Fruit fly (Drosophila melanogaster) whole organism, embryonic: ENCODE measurements around the gene Mocs1.

ENCODE experiments used
- Bdp1 ChIP-seq: fragments of 200-800 bp; sonication (Bioruptor generic); optimal IDR thresholded peaks from 3 replicates; lab custom pipeline; 2016; ENCODE audit warnings: missing biosample characterization, missing genetic modification characterization
- Blimp-1 ChIP-seq: fragments of 200-800 bp; sonication (Bioruptor generic); optimal IDR thresholded peaks from 3 replicates; lab custom pipeline; 2018; ENCODE audit warnings: missing biosample characterization, missing genetic modification characterization, mild to moderate bottlenecking, moderate library complexity, missing genetic modification reagents
- CG11085 ChIP-seq: fragments of 200-800 bp; sonication (Bioruptor generic); IDR thresholded peaks from 2 replicates; pipeline ENCODE4 v1.3.6; 2022; ENCODE audit warnings: missing biosample characterization, missing genetic modification characterization
- CG12219 ChIP-seq: fragments of 200-800 bp; sonication (Bioruptor generic); optimal IDR thresholded peaks from 3 replicates; lab custom pipeline; 2018; ENCODE audit warnings: missing biosample characterization, mild to moderate bottlenecking, missing genetic modification characterization
- CG13424 ChIP-seq: fragments of 200-800 bp; sonication (Bioruptor generic); optimal IDR thresholded peaks from 2 replicates; lab custom pipeline; 2019; ENCODE audit warnings: missing biosample characterization, mild to moderate bottlenecking, missing genetic modification characterization, moderate library complexity
- CG13624 ChIP-seq: fragments of 200-800 bp; sonication (Bioruptor generic); optimal IDR thresholded peaks from 2 replicates; lab custom pipeline; 2016; ENCODE audit warnings: missing biosample characterization, missing genetic modification characterization
- CG14965 ChIP-seq: fragments of 200-800 bp; sonication (Bioruptor generic); optimal IDR thresholded peaks from 2 replicates; lab custom pipeline; 2016; ENCODE audit warnings: missing biosample characterization, missing genetic modification characterization, borderline replicate concordance
- CG15479 ChIP-seq: fragments of 200-800 bp; sonication (Bioruptor generic); optimal IDR thresholded peaks from 3 replicates; lab custom pipeline; 2019; ENCODE audit warnings: missing biosample characterization, mild to moderate bottlenecking, missing genetic modification characterization, moderate library complexity
- CG16779 ChIP-seq: fragments of 200-800 bp; sonication (Bioruptor generic); IDR thresholded peaks from 2 replicates; pipeline ENCODE4 v1.3.6; 2022; ENCODE audit warnings: missing biosample characterization, missing genetic modification characterization
- CG16863 ChIP-seq: fragments of 200-800 bp; sonication (Bioruptor generic); optimal IDR thresholded peaks from 3 replicates; lab custom pipeline; 2016; ENCODE audit warnings: missing biosample characterization, missing genetic modification characterization
- CG17385 ChIP-seq: fragments of 200-800 bp; sonication (Bioruptor generic); optimal IDR thresholded peaks from 3 replicates; lab custom pipeline; 2018; ENCODE audit warnings: missing biosample characterization, mild to moderate bottlenecking, missing genetic modification characterization
- CG18599 ChIP-seq: fragments of 200-800 bp; sonication (Bioruptor generic); optimal IDR thresholded peaks from 3 replicates; lab custom pipeline; 2017; ENCODE audit warnings: missing biosample characterization, missing genetic modification characterization, mild to moderate bottlenecking, moderate library complexity, missing genetic modification reagents
- CG2712 ChIP-seq: fragments of 200-800 bp; optimal IDR thresholded peaks from 3 replicates; lab custom pipeline; 2019; ENCODE audit warnings: missing biosample characterization, mild to moderate bottlenecking, missing genetic modification characterization, moderate library complexity
- CG31365 ChIP-seq: fragments of 200-800 bp; sonication (Bioruptor generic); optimal IDR thresholded peaks from 2 replicates; lab custom pipeline; 2018; ENCODE audit warnings: missing biosample characterization, mild to moderate bottlenecking, missing genetic modification characterization
- CG3407 ChIP-seq: fragments of 200-800 bp; sonication (Bioruptor generic); optimal IDR thresholded peaks from 2 replicates; lab custom pipeline; 2018; ENCODE audit warnings: missing biosample characterization, mild to moderate bottlenecking, missing genetic modification characterization
- CG34422 ChIP-seq: fragments of 200-800 bp; sonication (Bioruptor generic); IDR thresholded peaks from 3 replicates; pipeline ENCODE4 v1.3.6; 2022; ENCODE audit warnings: missing biosample characterization, missing genetic modification characterization
- CG42726 ChIP-seq: fragments of 200-800 bp; sonication (Bioruptor generic); IDR thresholded peaks from 2 replicates; pipeline ENCODE4 v1.3.6; 2022; ENCODE audit warnings: missing biosample characterization, missing genetic modification characterization; ENCODE audit not compliant: partially characterized antibody
- CG43689 ChIP-seq: fragments of 200-800 bp; sonication (Bioruptor generic); IDR thresholded peaks from 2 replicates; pipeline ENCODE4 v1.3.6; 2022; ENCODE audit warnings: missing biosample characterization, missing genetic modification characterization
- CG6765 ChIP-seq: fragments of 200-800 bp; sonication (Bioruptor generic); optimal IDR thresholded peaks from 3 replicates; lab custom pipeline; 2017; ENCODE audit warnings: missing biosample characterization, mild to moderate bottlenecking, missing genetic modification characterization
- CG7372 ChIP-seq: fragments of 200-800 bp; sonication (Bioruptor generic); IDR thresholded peaks from 2 replicates; pipeline ENCODE4 v1.3.6; 2022; ENCODE audit warnings: missing biosample characterization, missing genetic modification characterization
- CG9437 ChIP-seq: fragments of 200-800 bp; sonication (Bioruptor generic); optimal IDR thresholded peaks from 2 replicates; lab custom pipeline; 2018; ENCODE audit warnings: missing biosample characterization, mild to moderate bottlenecking, missing genetic modification characterization
- Dfd ChIP-seq, 2 experiments: fragments of >200 bp; optimal IDR thresholded peaks; 2 replicates each; lab custom pipeline; 2017; ENCODE audit warnings: missing biosample characterization in 2 of 2, missing genetic modification characterization in 2 of 2
- HHEX ChIP-seq: fragments of 200-800 bp; sonication (Bioruptor generic); optimal IDR thresholded peaks from 3 replicates; lab custom pipeline; 2017; ENCODE audit warnings: missing biosample characterization, mild to moderate bottlenecking, missing genetic modification characterization, missing genetic modification reagents
- Hsf ChIP-seq: fragments of 200-800 bp; sonication (Bioruptor generic); optimal IDR thresholded peaks from 3 replicates; lab custom pipeline; 2016; ENCODE audit warnings: missing biosample characterization, missing genetic modification characterization
- Med ChIP-seq: fragments of 200-800 bp; sonication (Bioruptor generic); peaks from one replicate; lab custom pipeline; 2016; ENCODE audit warnings: missing biosample characterization, missing genetic modification characterization, mild to moderate bottlenecking, inconsistent platforms, moderate library complexity
- Mrtf ChIP-seq: fragments of 200-800 bp; sonication (Bioruptor generic); IDR thresholded peaks from 3 replicates; pipeline ENCODE4 v1.3.6; 2022; ENCODE audit warnings: missing biosample characterization, missing genetic modification characterization
- NC2α ChIP-seq: fragments of 200-800 bp; sonication (Bioruptor generic); optimal IDR thresholded peaks from 2 replicates; lab custom pipeline; 2016; ENCODE audit warnings: missing biosample characterization, missing genetic modification characterization
- NC2β ChIP-seq: fragments of 200-800 bp; sonication (Bioruptor generic); optimal IDR thresholded peaks from 2 replicates; lab custom pipeline; 2016; ENCODE audit warnings: missing biosample characterization, missing genetic modification characterization
- Scr ChIP-seq: fragments of 200-800 bp; sonication (Bioruptor generic); IDR thresholded peaks from 2 replicates; pipeline ENCODE4 v1.3.6; 2022; ENCODE audit warnings: missing biosample characterization, missing genetic modification characterization; ENCODE audit not compliant: partially characterized antibody
- Taf1 ChIP-seq: fragments of 200-800 bp; sonication (Bioruptor generic); IDR thresholded peaks from 2 replicates; pipeline ENCODE4 v1.3.6; 2022; ENCODE audit warnings: missing biosample characterization, missing genetic modification characterization
- YL-1 ChIP-seq: fragments of 200-800 bp; sonication (Bioruptor generic); optimal IDR thresholded peaks from 3 replicates; lab custom pipeline; 2017; ENCODE audit warnings: missing biosample characterization, mild to moderate bottlenecking, missing genetic modification characterization
- abd-A ChIP-seq: fragments of 200-800 bp; sonication (Bioruptor generic); optimal IDR thresholded peaks from 3 replicates; lab custom pipeline; 2019; ENCODE audit warnings: missing biosample characterization, mild to moderate bottlenecking, missing genetic modification characterization, moderate library complexity
- ato ChIP-seq: fragments of 200-800 bp; sonication (Bioruptor generic); IDR thresholded peaks from 2 replicates; pipeline ENCODE4 v1.3.6; 2022; ENCODE audit warnings: missing biosample characterization, missing genetic modification characterization; ENCODE audit not compliant: partially characterized antibody
- bowl ChIP-seq: fragments of 200-800 bp; sonication (Bioruptor generic); IDR thresholded peaks from 2 replicates; pipeline ENCODE4 v1.3.6; 2022; ENCODE audit warnings: missing biosample characterization, missing genetic modification characterization
- cato ChIP-seq: fragments of 200-800 bp; sonication (Bioruptor generic); optimal IDR thresholded peaks from 2 replicates; lab custom pipeline; 2016; ENCODE audit warnings: missing biosample characterization, missing genetic modification characterization, borderline replicate concordance
- crp ChIP-seq, 2 experiments: fragments of 200-800 bp; sonication (Bioruptor generic); optimal IDR thresholded peaks; 2 replicates in 1 of 2; 3 replicates in 1 of 2; lab custom pipeline; 2017; ENCODE audit warnings: missing biosample characterization in 2 of 2, missing genetic modification characterization in 2 of 2, mild to moderate bottlenecking in 1 of 2, moderate library complexity in 1 of 2
- eyg ChIP-seq: fragments of 200-800 bp; sonication (Bioruptor generic); optimal IDR thresholded peaks from 3 replicates; lab custom pipeline; 2016; ENCODE audit warnings: missing biosample characterization, missing genetic modification characterization
- fd64A ChIP-seq: fragments of 200-800 bp; sonication (Bioruptor generic); optimal IDR thresholded peaks from 3 replicates; lab custom pipeline; 2018; ENCODE audit warnings: missing biosample characterization, mild to moderate bottlenecking, missing genetic modification characterization
- gsb-n ChIP-seq: fragments of 200-800 bp; sonication (Bioruptor generic); optimal IDR thresholded peaks from 3 replicates; lab custom pipeline; 2018; ENCODE audit warnings: missing biosample characterization, mild to moderate bottlenecking, missing genetic modification characterization
- hbn ChIP-seq: fragments of 200-800 bp; sonication (Bioruptor generic); IDR thresholded peaks from 2 replicates; pipeline ENCODE4 v1.3.6; 2022; ENCODE audit warnings: missing biosample characterization, missing genetic modification characterization; ENCODE audit not compliant: partially characterized antibody
- ind ChIP-seq: fragments of 200-800 bp; sonication (Bioruptor generic); optimal IDR thresholded peaks from 3 replicates; lab custom pipeline; 2016; ENCODE audit warnings: missing biosample characterization, missing genetic modification characterization
- inv ChIP-seq: fragments of 200-800 bp; sonication (Bioruptor generic); IDR thresholded peaks from 2 replicates; pipeline ENCODE4 v1.3.6; 2022; ENCODE audit warnings: missing biosample characterization, missing genetic modification characterization; ENCODE audit not compliant: partially characterized antibody
- jing ChIP-seq: fragments of 200-800 bp; sonication (Bioruptor generic); optimal IDR thresholded peaks from 2 replicates; lab custom pipeline; 2018; ENCODE audit warnings: missing biosample characterization, mild to moderate bottlenecking, missing genetic modification characterization
- kay ChIP-seq: fragments of 200-800 bp; sonication (Bioruptor generic); optimal IDR thresholded peaks from 2 replicates; lab custom pipeline; 2016; ENCODE audit warnings: missing biosample characterization, missing genetic modification characterization
- onecut ChIP-seq: fragments of 200-800 bp; sonication (Bioruptor generic); IDR thresholded peaks from 2 replicates; pipeline ENCODE4 v1.3.6; 2022; ENCODE audit warnings: missing biosample characterization, missing genetic modification characterization
- otp ChIP-seq: fragments of 200-800 bp; sonication (Bioruptor generic); IDR thresholded peaks from 3 replicates; pipeline ENCODE4, ENCODE4 v1.3.6; 2022; ENCODE audit warnings: missing biosample characterization, missing genetic modification characterization
- pb ChIP-seq: fragments of 200-800 bp; sonication (Bioruptor generic); optimal IDR thresholded peaks from 3 replicates; lab custom pipeline; 2016; ENCODE audit warnings: missing biosample characterization, missing genetic modification characterization
- sim ChIP-seq: fragments of 200-800 bp; sonication (Bioruptor generic); IDR thresholded peaks from 2 replicates; pipeline ENCODE4 v1.3.6; 2022; ENCODE audit warnings: missing biosample characterization, missing genetic modification characterization
- tll ChIP-seq, 2 experiments: fragments of 200-800 bp in 1 of 2; fragments of >200 bp in 1 of 2; sonication (Bioruptor generic) in 1 of 2; optimal IDR thresholded peaks; 2 replicates each; lab custom pipeline; 2017 to 2019; ENCODE audit warnings: missing biosample characterization in 2 of 2, missing genetic modification characterization in 2 of 2, mild to moderate bottlenecking in 1 of 2, moderate library complexity in 1 of 2
- toy ChIP-seq: fragments of 200-800 bp; sonication (Bioruptor generic); IDR thresholded peaks from 2 replicates; pipeline ENCODE4 v1.3.6; 2022; ENCODE audit warnings: missing biosample characterization, missing genetic modification characterization

Mocs1 gene

DNA sequence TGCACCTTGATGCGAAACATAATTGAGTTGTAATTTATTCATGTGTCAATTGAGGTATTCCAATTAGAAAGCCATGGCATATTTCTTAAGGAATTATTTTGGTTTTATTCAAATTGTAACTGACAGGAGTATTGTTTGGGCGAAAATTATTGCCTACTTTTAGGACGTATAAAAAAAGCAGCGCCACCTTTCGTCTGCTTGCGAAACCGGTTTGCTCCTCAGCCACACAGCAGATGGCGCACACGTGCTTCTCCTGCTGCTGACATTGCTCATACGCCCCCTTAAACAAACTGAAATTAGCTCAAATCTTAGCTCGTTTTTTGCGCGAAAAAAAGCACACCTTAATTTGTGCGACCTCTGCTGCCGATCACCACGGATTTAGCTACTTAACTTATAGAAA lies 22.4 kb upstream of the Mocs1 start (continued):
- TF ChIP-seq eyg (GFP tag; lab: Kevin White, UChicago) (peak; percentile 37), CG18599 (GFP tag; lab: Kevin White, UChicago) (no peak), CG13424 (tag; lab: Kevin White, UChicago) (peak; percentile 69), YL-1 (GFP tag; lab: Kevin White, UChicago) (peak; percentile 12), CG16863 (GFP tag; lab: Kevin White, UChicago) (peak; percentile 81), CG14965 (GFP tag; lab: Kevin White, UChicago) (peak; percentile 90), Mrtf (GFP tag; lab: Robert Waterston, UW) (peak; percentile 82), HHEX (peak; percentile 62), CG7372 (GFP tag; lab: Robert Waterston, UW) (peak; percentile 99), tll (GFP tag; optimal IDR thresholded peaks at IDR 0.05; lab: Kevin White, UChicago) (no peak), CG16779 (GFP tag; lab: Robert Waterston, UW) (peak; percentile 77), cato (GFP tag; lab: Kevin White, UChicago) (no peak), bowl (peak; percentile 44; the same call in 1 of the 2 replicates), CG43689 (peak; percentile 50; the same call in 1 of the 2 replicates), hbn (no peak), CG34422 (GFP tag; lab: Robert Waterston, UW) (peak; percentile 79; the same call in 2 of the 3 replicates), CG6765 (GFP tag; lab: Kevin White, UChicago) (peak; percentile 42), toy (GFP tag; lab: Robert Waterston, UW) (no peak), CG31365 (tag; lab: Kevin White, UChicago) (peak; percentile 59), CG13624 (GFP tag; lab: Kevin White, UChicago) (peak; percentile 69), CG11085 (GFP tag; lab: Robert Waterston, UW) (peak; percentile 69; the same call in 1 of the 2 replicates), fd64A (GFP tag; lab: Kevin White, UChicago) (peak; percentile 59), Med (GFP tag; lab: Kevin White, UChicago) (peak; percentile 98), CG15479 (GFP tag; lab: Kevin White, UChicago) (no peak), NC2β (peak; percentile 85), CG12219 (peak; percentile 62), ind (GFP tag; lab: Kevin White, UChicago) (peak; percentile 59), kay (GFP tag; lab: Kevin White, UChicago) (peak; percentile 49), otp (GFP tag; lab: Robert Waterston, UW) (peak; percentile 90), jing (GFP tag; lab: Kevin White, UChicago) (peak; percentile 45), inv (no peak), CG42726 (no peak; the same call in 1 of the 2 replicates), gsb-n (tag; lab: Kevin White, UChicago) (peak; percentile 10), NC2α (peak; percentile 76), CG3407 (GFP tag; lab: Kevin White, UChicago) (peak; percentile 52), Blimp-1 (GFP tag; lab: Kevin White, UChicago) (peak; percentile 31), Bdp1 (peak; percentile 70), sim (no peak), Dfd (GFP tag; optimal IDR thresholded peaks at IDR 0.05; lab: Kevin White, UChicago) (no peak), Taf1 (GFP tag; lab: Robert Waterston, UW) (peak; percentile 64), Scr (no peak), ato (GFP tag; lab: Robert Waterston, UW) (no peak), Hsf (GFP tag; lab: Kevin White, UChicago) (peak; percentile 83), crp (GFP tag; optimal IDR thresholded peaks at IDR 0.05; lab: Kevin White, UChicago) (peak in 1 of 2 experiments; percentile 14), onecut (GFP tag; lab: Robert Waterston, UW) (peak; percentile 86), pb (GFP tag; lab: Kevin White, UChicago) (peak; percentile 77), abd-A (no peak), CG2712 (tag; lab: Kevin White, UChicago) (peak; percentile 73), CG9437 (GFP tag; lab: Kevin White, UChicago) (no peak), CG17385 (peak; percentile 64)
